Worm (Caenorhabditis elegans): ENCODE measurements around the gene F29F11.20.

- TF ChIP-seq F26F4.8 (GFP tag; conservative IDR thresholded peaks at IDR 0.05) (no peak), mep-1 (tag; optimal IDR thresholded peaks at IDR 0.05) (no peak)
Observed at ce11 chrV:10684748-10685147, 3.0 kb upstream of the F29F11.20 start.
